Worm (Caenorhabditis elegans): ENCODE data around the gene drd-5.
A peak's percentile ranks its signal among the peaks of the same experiment; 100 is the strongest.

Gene drd-5

ce11 chrX:8355350-8355749 is 9.2 kb upstream of the drd-5 start:
- TF ChIP-seq nhr-28 (tag; optimal IDR thresholded peaks at IDR 0.05) (peak; percentile 87), nhr-77 (tag; optimal IDR thresholded peaks at IDR 0.05) (peak; percentile 54), zip-11 (GFP tag; IDR thresholded peaks at IDR 0.05) (no peak), nhr-11 (tag; optimal IDR thresholded peaks at IDR 0.05) (no peak), dpl-1 (GFP tag; optimal IDR thresholded peaks at IDR 0.05) (no peak), ceh-32 (tag; optimal IDR thresholded peaks at IDR 0.05; ENCODE audit: poor library complexity) (no peak), dmd-9 (GFP tag; IDR thresholded peaks at IDR 0.05) (no peak), mep-1 (tag; optimal IDR thresholded peaks at IDR 0.05) (peak; percentile 47), nhr-102 (tag; optimal IDR thresholded peaks at IDR 0.05) (no peak), saeg-2 (GFP tag; IDR thresholded peaks at IDR 0.05) (no peak), Y75B8A.6 (GFP tag; IDR thresholded peaks at IDR 0.05) (no peak), unc-62 (GFP tag; optimal IDR thresholded peaks at IDR 0.05 in 1 of 2) (peak in 1 of 2 experiments; percentile 64), unc-62 (tag; optimal IDR thresholded peaks at IDR 0.05) (no peak), hlh-30 (tag; optimal IDR thresholded peaks at IDR 0.05; ENCODE audit: insufficient read depth) (peak; percentile 50), ZK337.2 (GFP tag; IDR thresholded peaks at IDR 0.05) (no peak), daf-19 (GFP tag; conservative IDR thresholded peaks at IDR 0.05) (no peak), tag-97 (GFP tag; IDR thresholded peaks at IDR 0.05) (no peak), dmd-6 (GFP tag; IDR thresholded peaks at IDR 0.05) (peak; percentile 89), madf-9 (GFP tag; conservative IDR thresholded peaks at IDR 0.05) (no peak), egl-43 (GFP tag; IDR thresholded peaks at IDR 0.05) (no peak), dve-1 (tag; optimal IDR thresholded peaks at IDR 0.05; ENCODE audit: insufficient read depth) (peak; percentile 69), Y48G9A.11 (GFP tag; IDR thresholded peaks at IDR 0.05) (no peak), set-16 (GFP tag; IDR thresholded peaks at IDR 0.05) (no peak), nhr-237 (tag; optimal IDR thresholded peaks at IDR 0.05) (no peak), pqm-1 (tag; optimal IDR thresholded peaks at IDR 0.05) (peak; percentile 97), mdl-1 (tag; optimal IDR thresholded peaks at IDR 0.05) (peak in 1 of 2 experiments; percentile 39), tra-1 (GFP tag; IDR thresholded peaks at IDR 0.05) (0 out of 2 replicates have a peak, but pooled peaks have one; percentile 15), T20F7.1 (GFP tag; optimal IDR thresholded peaks at IDR 0.05) (no peak), daf-16 (GFP tag; optimal IDR thresholded peaks at IDR 0.05) (no peak), daf-16 (tag; optimal IDR thresholded peaks at IDR 0.05) (peak; percentile 89), hlh-11 (tag; optimal IDR thresholded peaks at IDR 0.05) (peak; percentile 77), F26F4.8 (GFP tag; conservative IDR thresholded peaks at IDR 0.05) (no peak), mxl-3 (GFP tag; optimal IDR thresholded peaks at IDR 0.05) (peak; percentile 47)

ce11 chrX:8354284-8354784 is 8.2 kb upstream of the drd-5 start:
- TF ChIP-seq arid-1 (GFP tag; conservative IDR thresholded peaks at IDR 0.05) (no peak), lim-7 (GFP tag; IDR thresholded peaks at IDR 0.05) (no peak), snpc-4 (tag; optimal IDR thresholded peaks at IDR 0.05) (no peak), lin-15B (tag; optimal IDR thresholded peaks at IDR 0.05) (no peak), duxl-1 (tag; optimal IDR thresholded peaks at IDR 0.05; ENCODE audit: poor library complexity) (no peak), nhr-102 (tag; optimal IDR thresholded peaks at IDR 0.05) (no peak), daf-8 (GFP tag; IDR thresholded peaks at IDR 0.05) (no peak), unc-130 (GFP tag; optimal IDR thresholded peaks at IDR 0.05) (no peak), F10B5.3 (tag; optimal IDR thresholded peaks at IDR 0.05) (no peak), daf-19 (GFP tag; conservative IDR thresholded peaks at IDR 0.05) (no peak), php-3 (GFP tag; IDR thresholded peaks at IDR 0.05) (no peak), nhr-111 (GFP tag; optimal IDR thresholded peaks at IDR 0.05) (no peak), aly-2 (tag; optimal IDR thresholded peaks at IDR 0.05) (no peak)

All from whole organism, L4 larva.